Worm (Caenorhabditis elegans): Measurements from ENCODE around the gene F22B8.3.

- no peak for TF ChIP-seq dao-5 (tag; optimal IDR thresholded peaks at IDR 0.05)
- no peak for TF ChIP-seq W03F9.2 (tag; optimal IDR thresholded peaks at IDR 0.05)
- no peak for TF ChIP-seq him-1 (tag; optimal IDR thresholded peaks at IDR 0.05)
Measured at ce11 chrV:16127401-16127800, 36.6 kb downstream of the F22B8.3 start, which contains the start of gene fbxa-143.

All from whole organism, L4/young adult.